Fruit fly (Drosophila melanogaster): ENCODE results near the gene CG32037.

The CG32037 gene

dm6 chr3L:9460775-9461491, 31.1 kb downstream of the CG32037 start, which contains the start of the genes CG3434 and CG44838 (continued):
- TF ChIP-seq CG12219 (GFP tag; optimal IDR thresholded peaks at IDR 0.05) (peak; percentile 29), CG18476 (GFP tag; optimal IDR thresholded peaks at IDR 0.05) (peak; percentile 64), CG10959 (GFP tag; IDR thresholded peaks at IDR 0.05) (no peak), Kr (GFP tag; optimal IDR thresholded peaks at IDR 0.05) (no peak), CG43689 (GFP tag; IDR thresholded peaks at IDR 0.05) (no peak), gsb-n (tag; optimal IDR thresholded peaks at IDR 0.05) (peak; percentile 36), CG6813 (GFP tag; optimal IDR thresholded peaks at IDR 0.05) (peak; percentile 7), Spps (tag; optimal IDR thresholded peaks at IDR 0.05) (peak; percentile 64), CG5180 (GFP tag; optimal IDR thresholded peaks at IDR 0.05) (peak; percentile 87), Dek (tag; optimal IDR thresholded peaks at IDR 0.05) (peak; percentile 77), twi (tag; optimal IDR thresholded peaks at IDR 0.05) (peak; percentile 61), pita (GFP tag; optimal IDR thresholded peaks at IDR 0.05) (no peak), CG32767 (GFP tag; IDR thresholded peaks at IDR 0.05) (no peak; the same call in 1 of the 2 replicates), CG7786 (GFP tag; optimal IDR thresholded peaks at IDR 0.05) (peak; percentile 57), kni (GFP tag; optimal IDR thresholded peaks at IDR 0.05) (peak; percentile 75), CG11696 (GFP tag; IDR thresholded peaks at IDR 0.05) (peak; percentile 38), CG5953 (GFP tag; IDR thresholded peaks at IDR 0.05) (no peak), vnd (GFP tag; IDR thresholded peaks at IDR 0.05; ENCODE audit: partially characterized antibody) (no peak), CG31224 (GFP tag; IDR thresholded peaks at IDR 0.05) (no peak; the same call in 1 of the 2 replicates), CG7839 (tag; optimal IDR thresholded peaks at IDR 0.05) (peak; percentile 82), MTF-1 (GFP tag; optimal IDR thresholded peaks at IDR 0.05; ENCODE audit: borderline replicate concordance) (peak; percentile 36), Dll (GFP tag; IDR thresholded peaks at IDR 0.05; ENCODE audit: partially characterized antibody) (peak; percentile 21; the same call in 1 of the 4 replicates), cato (GFP tag; optimal IDR thresholded peaks at IDR 0.05; ENCODE audit: borderline replicate concordance) (peak; percentile 77), da (GFP tag; optimal IDR thresholded peaks at IDR 0.05) (no peak), btn (GFP tag; optimal IDR thresholded peaks at IDR 0.05) (peak; percentile 25), Pdp1 (GFP tag; optimal IDR thresholded peaks at IDR 0.05) (peak; percentile 57 to 65), Sin3A (optimal IDR thresholded peaks at IDR 0.05) (peak; percentile 2), CG6254 (GFP tag; optimal IDR thresholded peaks at IDR 0.05) (peak; percentile 40), Hr51 (GFP tag; optimal IDR thresholded peaks at IDR 0.05) (peak; percentile 66 to 81), sim (GFP tag; IDR thresholded peaks at IDR 0.05) (no peak), CG15696 (tag; optimal IDR thresholded peaks at IDR 0.05) (peak; percentile 84), Nf-YA (GFP tag; IDR thresholded peaks at IDR 0.05) (peak; percentile 42; the same call in 1 of the 2 replicates), slbo (GFP tag; IDR thresholded peaks at IDR 0.05) (peak; percentile 81), CG4424 (GFP tag; optimal IDR thresholded peaks at IDR 0.05) (peak; percentile 84), schlank (tag; optimal IDR thresholded peaks at IDR 0.05) (no peak), Sry-β (GFP tag; optimal IDR thresholded peaks at IDR 0.05) (peak; percentile 97), ranshi (GFP tag; IDR thresholded peaks at IDR 0.05) (peak; percentile 64), CG12659 (GFP tag; optimal IDR thresholded peaks at IDR 0.05) (peak; percentile 90), CG18262 (tag; optimal IDR thresholded peaks at IDR 0.05) (peak; percentile 80), scrt (GFP tag; optimal IDR thresholded peaks at IDR 0.05) (peak; percentile 75), Hsf (GFP tag; optimal IDR thresholded peaks at IDR 0.05) (peak; percentile 83), Sry-δ (GFP tag; optimal IDR thresholded peaks at IDR 0.05) (peak; percentile 61), tgo (GFP tag; IDR thresholded peaks at IDR 0.05) (peak; percentile 64), odd (GFP tag; optimal IDR thresholded peaks at IDR 0.05) (peak; percentile 44), inv (GFP tag; IDR thresholded peaks at IDR 0.05; ENCODE audit: partially characterized antibody) (no peak), lab (GFP tag; optimal IDR thresholded peaks at IDR 0.05) (peak; percentile 85), CG33557 (GFP tag; optimal IDR thresholded peaks at IDR 0.05) (peak; percentile 82), CG14667 (GFP tag; IDR thresholded peaks at IDR 0.05) (peak; percentile 47; the same call in 1 of the 2 replicates)

Measured in whole organism, embryonic.